Fruit fly (Drosophila melanogaster) whole organism, pupa: ENCODE data around the gene CG32706.

Experiments used
- CG14655 ChIP-seq: fragments of 200-800 bp; sonication (Bioruptor generic); optimal IDR thresholded peaks from 3 replicates; lab custom pipeline; 2017; ENCODE audit warnings: mild to moderate bottlenecking, missing biosample characterization, missing genetic modification reagents, missing genetic modification characterization
- CG15710 ChIP-seq: fragments of 200-800 bp; sonication (Bioruptor generic); optimal IDR thresholded peaks from 2 replicates; lab custom pipeline; 2018; ENCODE audit warnings: missing biosample characterization, mild to moderate bottlenecking, missing genetic modification characterization, moderate library complexity
- CG34367 ChIP-seq: fragments of 200-800 bp; sonication (Bioruptor generic); optimal IDR thresholded peaks from 2 replicates; lab custom pipeline; 2018; ENCODE audit warnings: missing biosample characterization, mild to moderate bottlenecking, missing genetic modification characterization
- CG8301 ChIP-seq: fragments of 200-800 bp; sonication (Bioruptor generic); optimal IDR thresholded peaks from 2 replicates; lab custom pipeline; 2018; ENCODE audit warnings: missing biosample characterization, mild to moderate bottlenecking, missing genetic modification characterization
- CG9948 ChIP-seq: fragments of 200-800 bp; sonication (Bioruptor generic); optimal IDR thresholded peaks from 2 replicates; lab custom pipeline; 2018; ENCODE audit warnings: missing biosample characterization, mild to moderate bottlenecking, missing genetic modification characterization, moderate library complexity
- EcR ChIP-seq: fragments of 200-800 bp; sonication (Bioruptor generic); optimal IDR thresholded peaks from 3 replicates; lab custom pipeline; 2019; ENCODE audit warnings: missing biosample characterization, missing genetic modification characterization, mild to moderate bottlenecking, moderate library complexity, missing genetic modification reagents
- Ets98B ChIP-seq: fragments of 200-800 bp; sonication (Bioruptor generic); IDR thresholded peaks from 2 replicates; pipeline ENCODE4 v1.3.6; 2022; ENCODE audit warnings: missing biosample characterization, missing genetic modification characterization
- Pif1A ChIP-seq: fragments of 200-800 bp; sonication (Bioruptor generic); optimal IDR thresholded peaks from 3 replicates; lab custom pipeline; 2016; ENCODE audit warnings: missing biosample characterization, missing genetic modification characterization
- fd96Ca ChIP-seq: fragments of 200-800 bp; sonication (Bioruptor generic); IDR thresholded peaks from 3 replicates; pipeline ENCODE4 v1.3.6; 2022; ENCODE audit warnings: missing biosample characterization, missing genetic modification characterization

DNA sequence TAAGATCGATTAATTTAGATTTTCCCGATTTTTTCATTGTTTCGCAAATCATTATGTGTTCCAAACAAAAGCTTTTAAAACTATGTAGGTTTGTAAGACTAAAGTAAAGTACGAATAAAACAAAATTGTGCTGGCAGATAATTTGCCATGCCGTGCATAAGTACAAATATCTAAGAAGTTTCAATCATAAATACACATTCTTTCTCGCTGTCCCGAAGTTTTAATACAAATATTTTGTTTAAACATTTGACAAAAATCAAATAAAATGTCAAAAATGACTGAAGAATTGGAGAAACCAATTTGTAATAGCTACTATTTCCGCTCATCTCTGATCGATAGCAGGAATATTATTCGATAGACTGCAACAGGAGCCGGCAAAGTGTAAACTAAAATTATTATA, 4.3 kb upstream of the CG32706 start, which contains the start of gene APC4:
- no peak for TF ChIP-seq EcR (GFP tag; lab: Kevin White, UChicago)
- TF ChIP-seq Pif1A (GFP tag; lab: Kevin White, UChicago) = no peak
- peak; percentile 23 for TF ChIP-seq CG8301
- no peak for TF ChIP-seq CG34367 (tag; lab: Kevin White, UChicago)
- peak; percentile 2 for TF ChIP-seq CG15710 (tag; lab: Kevin White, UChicago)
- no peak for TF ChIP-seq CG14655 (GFP tag; lab: Kevin White, UChicago)
- TF ChIP-seq CG9948 (tag; lab: Kevin White, UChicago) = peak; percentile 9
- TF ChIP-seq fd96Ca (GFP tag; lab: Robert Waterston, UW) = no peak
- no peak for TF ChIP-seq Ets98B
